Worm (Caenorhabditis elegans): ENCODE data around the gene clc-2.

clc-2 gene

ce11 chrX:7424813-7425212, 6.5 kb upstream of the clc-2 start, which contains the start of gene mnm-2:
Gene mnm-2, minus strand, starts transcription at chrX:7424913.
- TF ChIP-seq tbx-9 (tag; optimal IDR thresholded peaks at IDR 0.05; ENCODE audit: borderline replicate concordance): no peak
- TF ChIP-seq F23B12.7 (tag; optimal IDR thresholded peaks at IDR 0.05; ENCODE audit: insufficient read depth): no peak
- no peak for TF ChIP-seq somi-1 (GFP tag; optimal IDR thresholded peaks at IDR 0.05)
- TF ChIP-seq F10E7.11 (tag; optimal IDR thresholded peaks at IDR 0.05): no peak
- no peak for TF ChIP-seq egl-18 (GFP tag; IDR thresholded peaks at IDR 0.05)
- no peak for TF ChIP-seq sptf-2 (GFP tag; optimal IDR thresholded peaks at IDR 0.05)
- no peak for TF ChIP-seq mcd-1 (GFP tag; IDR thresholded peaks at IDR 0.05)
- no peak for TF ChIP-seq xnd-1 (tag; optimal IDR thresholded peaks at IDR 0.05)
- TF ChIP-seq B0019.2 (GFP tag; conservative IDR thresholded peaks at IDR 0.05): no peak
- TF ChIP-seq Y53G8AR.9 (GFP tag; conservative IDR thresholded peaks at IDR 0.05): no peak
- no peak for TF ChIP-seq sea-2 (GFP tag; IDR thresholded peaks at IDR 0.05)
- TF ChIP-seq pbrm-1 (GFP tag; IDR thresholded peaks at IDR 0.05): no peak

- no peak for TF ChIP-seq Y56A3A.18 (GFP tag; IDR thresholded peaks at IDR 0.05)
- no peak for TF ChIP-seq snpc-1.1 (tag; optimal IDR thresholded peaks at IDR 0.05; ENCODE audit: insufficient read depth)
- no peak for TF ChIP-seq F10E7.11 (tag; optimal IDR thresholded peaks at IDR 0.05)
- TF ChIP-seq ceh-100 (GFP tag; IDR thresholded peaks at IDR 0.05): no peak
- TF ChIP-seq F22D6.2 (tag; optimal IDR thresholded peaks at IDR 0.05): no peak
- no peak for TF ChIP-seq hlh-26 (GFP tag; conservative IDR thresholded peaks at IDR 0.05)
- TF ChIP-seq xnd-1 (tag; optimal IDR thresholded peaks at IDR 0.05): no peak
- TF ChIP-seq snpc-4 (GFP tag; optimal IDR thresholded peaks at IDR 0.05): no peak
- no peak for TF ChIP-seq snpc-4 (tag; optimal IDR thresholded peaks at IDR 0.05)
- no peak for TF ChIP-seq hmg-20 (GFP tag; IDR thresholded peaks at IDR 0.05)
- TF ChIP-seq pha-4 (tag; optimal IDR thresholded peaks at IDR 0.05): no peak
- TF ChIP-seq madf-6 (GFP tag; IDR thresholded peaks at IDR 0.05): no peak
These were observed 782 bp upstream of the clc-2 start for ce11 chrX:7430483-7430882.

- no peak for TF ChIP-seq atf-7 (tag; optimal IDR thresholded peaks at IDR 0.05)
- TF ChIP-seq Y53G8AR.9 (GFP tag; conservative IDR thresholded peaks at IDR 0.05): no peak
- no peak for TF ChIP-seq dpff-1 (tag; optimal IDR thresholded peaks at IDR 0.05)
- no peak for TF ChIP-seq F33H1.4 (GFP tag; IDR thresholded peaks at IDR 0.05)
- no peak for TF ChIP-seq dox-1 (GFP tag; IDR thresholded peaks at IDR 0.05)
- TF ChIP-seq B0035.1 (tag; optimal IDR thresholded peaks at IDR 0.05): no peak
- no peak for TF ChIP-seq lin-40 (tag; optimal IDR thresholded peaks at IDR 0.05)
- TF ChIP-seq tlf-1 (GFP tag; optimal IDR thresholded peaks at IDR 0.05): no peak
- TF ChIP-seq aptf-2 (GFP tag; conservative IDR thresholded peaks at IDR 0.05): no peak
- no peak for TF ChIP-seq F23B12.7 (tag; optimal IDR thresholded peaks at IDR 0.05; ENCODE audit: insufficient read depth)
- TF ChIP-seq attf-5 (GFP tag; optimal IDR thresholded peaks at IDR 0.05): no peak
- no peak for TF ChIP-seq madf-3 (GFP tag; IDR thresholded peaks at IDR 0.05)
- no peak for TF ChIP-seq Y53F4B.3 (GFP tag; IDR thresholded peaks at IDR 0.05)
- no peak for TF ChIP-seq hmg-1.2 (GFP tag; IDR thresholded peaks at IDR 0.05)
- no peak for TF ChIP-seq egl-18 (GFP tag; IDR thresholded peaks at IDR 0.05)
These were observed 2.0 kb downstream of the clc-2 start, which contains the start of gene clc-5 for ce11 chrX:7433269-7433668. Gene clc-5, plus strand, starts transcription at chrX:7433569.

- TF ChIP-seq ztf-26 (tag; optimal IDR thresholded peaks at IDR 0.05) (peak; percentile 15), ztf-6 (GFP tag; IDR thresholded peaks at IDR 0.05) (no peak)
These were observed 5.6 kb downstream of the clc-2 start for ce11 chrX:7436912-7437311.

Data from whole organism, young adult.